Fruit fly (Drosophila melanogaster): ENCODE data around the gene Hmgcl.

The Hmgcl gene

DNA sequence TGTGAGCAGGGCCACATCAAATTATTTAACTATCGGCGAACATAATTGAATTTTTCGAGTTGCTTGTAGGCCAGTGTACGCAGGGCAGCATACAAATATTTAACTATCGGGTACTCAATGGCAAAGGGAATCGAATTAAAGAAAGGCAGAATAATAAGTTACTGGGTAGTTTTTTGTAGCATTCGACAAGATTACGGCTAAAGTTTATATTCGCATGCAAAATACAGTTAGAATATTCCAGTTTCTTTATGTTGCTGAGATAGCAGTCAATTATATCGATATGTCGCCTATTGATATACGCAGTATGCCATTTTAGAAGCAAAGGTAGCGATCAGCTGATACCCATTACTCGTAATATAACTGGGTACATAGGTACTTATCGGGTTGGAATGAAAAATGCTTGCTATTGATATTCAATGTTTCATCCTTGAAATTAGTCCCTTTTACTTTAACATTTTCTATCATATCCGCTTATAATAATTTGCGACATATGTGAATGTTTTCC is 7.9 kb downstream of the Hmgcl start (continued):
- TF ChIP-seq sv (GFP tag; optimal IDR thresholded peaks at IDR 0.05) (peak; percentile 13), GATAd (GFP tag; optimal IDR thresholded peaks at IDR 0.05) (no peak), ey (GFP tag; optimal IDR thresholded peaks at IDR 0.05) (peak; percentile 23), Myc (optimal IDR thresholded peaks at IDR 0.05) (no peak), Sp1 (GFP tag; optimal IDR thresholded peaks at IDR 0.05) (peak; percentile 32)

DNA sequence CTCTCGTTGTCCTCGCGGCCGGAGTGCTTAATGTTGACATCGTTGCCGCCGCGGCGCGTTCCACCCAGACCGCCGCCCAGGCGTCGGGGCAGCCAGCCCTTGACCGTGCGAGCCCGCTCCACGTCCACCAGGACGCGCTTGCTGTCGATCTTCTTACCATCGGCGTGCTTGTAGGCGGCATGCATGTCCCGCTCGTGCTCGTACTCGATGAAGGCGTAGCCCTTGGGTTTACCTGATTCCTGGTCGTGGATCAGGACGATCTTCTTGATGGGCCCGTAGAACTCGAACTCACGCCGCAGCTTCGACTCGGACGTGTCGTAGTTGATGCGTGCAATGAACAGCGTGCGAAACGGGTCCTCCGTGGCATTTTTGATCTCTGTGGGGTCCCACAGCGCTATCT is 10.6 kb downstream of the Hmgcl start:
- TF ChIP-seq Dfd (GFP tag; optimal IDR thresholded peaks at IDR 0.05) (no peak), pan (optimal IDR thresholded peaks at IDR 0.05) (no peak), Vsx2 (GFP tag; optimal IDR thresholded peaks at IDR 0.05; ENCODE audit: partially characterized antibody) (no peak), N (GFP tag; optimal IDR thresholded peaks at IDR 0.05) (no peak), Abd-B (GFP tag; optimal IDR thresholded peaks at IDR 0.05) (no peak), Hr78 (GFP tag; optimal IDR thresholded peaks at IDR 0.05) (no peak)

DNA sequence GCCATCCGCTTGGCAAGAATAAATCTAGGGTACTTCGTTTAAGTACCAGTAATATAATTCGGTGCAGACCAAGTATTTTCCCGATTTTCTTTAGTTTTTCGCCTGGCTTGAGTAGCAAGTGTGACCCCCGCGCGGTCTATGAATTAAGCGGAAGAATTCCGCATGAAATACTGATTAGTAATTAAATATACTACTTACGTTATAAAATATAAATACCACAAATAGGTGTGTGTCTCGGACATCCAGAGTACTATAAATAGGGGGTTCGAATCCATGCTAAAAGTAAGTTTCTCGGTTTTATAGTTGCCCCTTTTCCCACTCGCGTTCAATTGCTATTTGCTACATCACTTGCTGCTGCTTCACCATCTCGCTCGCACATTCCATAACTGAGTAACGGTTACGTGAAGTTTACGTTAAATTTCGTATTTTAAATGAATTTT is 11.4 kb downstream of the Hmgcl start, which contains the start of gene snRNP-U1-70K:
TSS of gene snRNP-U1-70K (minus strand) at position 141 of the 440 bp plus-strand sequence.
- TF ChIP-seq fru (GFP tag; optimal IDR thresholded peaks at IDR 0.05), result peak; percentile 66
- no peak for TF ChIP-seq h (GFP tag; optimal IDR thresholded peaks at IDR 0.05)
- no peak for TF ChIP-seq Rel (GFP tag; optimal IDR thresholded peaks at IDR 0.05)
- TF ChIP-seq Rel (tag; optimal IDR thresholded peaks at IDR 0.05), result peak; percentile 39
- TF ChIP-seq Myc (optimal IDR thresholded peaks at IDR 0.05), result peak; percentile 76
- TF ChIP-seq jim (GFP tag; optimal IDR thresholded peaks at IDR 0.05), result no peak
- no peak for TF ChIP-seq usp (GFP tag; optimal IDR thresholded peaks at IDR 0.05)
- peak; percentile 92 for TF ChIP-seq Dif (GFP tag; optimal IDR thresholded peaks at IDR 0.05; ENCODE audit: partially characterized antibody)
- peak in 1 of 2 experiments; percentile 70 for TF ChIP-seq dl (GFP tag; optimal IDR thresholded peaks at IDR 0.05; ENCODE audit: insufficient read depth in 1 of 2, partially characterized antibody in 2 of 2)

DNA sequence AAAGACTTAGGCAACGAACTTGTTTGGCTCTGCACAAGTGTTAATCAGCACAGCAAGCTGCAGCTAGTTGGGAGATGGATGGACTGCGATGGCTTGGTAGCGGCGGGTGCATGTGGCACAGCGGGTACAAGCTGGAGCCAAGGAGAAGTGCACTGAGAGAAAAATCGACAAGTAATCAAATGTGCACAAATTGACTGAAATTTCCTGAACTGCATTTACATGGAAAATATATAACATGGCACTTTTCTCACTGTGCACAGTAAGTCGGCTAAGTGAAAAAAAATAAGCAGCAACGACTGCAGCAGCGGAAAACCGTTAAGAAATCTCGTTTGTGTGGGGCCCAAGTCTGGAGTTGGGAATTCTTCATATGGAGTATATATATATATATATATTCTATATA is 30.9 kb downstream of the Hmgcl start:
- TF ChIP-seq woc (GFP tag; optimal IDR thresholded peaks at IDR 0.05), result no peak
- TF ChIP-seq Hr78 (GFP tag; optimal IDR thresholded peaks at IDR 0.05), result no peak
- no peak for TF ChIP-seq pan (optimal IDR thresholded peaks at IDR 0.05)
- peak; percentile 3 for TF ChIP-seq rgr (GFP tag; optimal IDR thresholded peaks at IDR 0.05)
- TF ChIP-seq Dif (GFP tag; optimal IDR thresholded peaks at IDR 0.05; ENCODE audit: partially characterized antibody), result no peak
- TF ChIP-seq Vsx2 (GFP tag; optimal IDR thresholded peaks at IDR 0.05; ENCODE audit: partially characterized antibody), result no peak
- no peak for TF ChIP-seq Myc (optimal IDR thresholded peaks at IDR 0.05)
- no peak for TF ChIP-seq sage (GFP tag; optimal IDR thresholded peaks at IDR 0.05)
- peak in 1 of 2 experiments; percentile 24 for TF ChIP-seq foxo (GFP tag; optimal IDR thresholded peaks at IDR 0.05)
- no peak for TF ChIP-seq CG9705 (GFP tag; optimal IDR thresholded peaks at IDR 0.05)
- TF ChIP-seq h (GFP tag; optimal IDR thresholded peaks at IDR 0.05), result peak; percentile 20
- peak; percentile 45 for TF ChIP-seq fru (GFP tag; optimal IDR thresholded peaks at IDR 0.05)
- TF ChIP-seq tai (GFP tag; optimal IDR thresholded peaks at IDR 0.05), result no peak

DNA sequence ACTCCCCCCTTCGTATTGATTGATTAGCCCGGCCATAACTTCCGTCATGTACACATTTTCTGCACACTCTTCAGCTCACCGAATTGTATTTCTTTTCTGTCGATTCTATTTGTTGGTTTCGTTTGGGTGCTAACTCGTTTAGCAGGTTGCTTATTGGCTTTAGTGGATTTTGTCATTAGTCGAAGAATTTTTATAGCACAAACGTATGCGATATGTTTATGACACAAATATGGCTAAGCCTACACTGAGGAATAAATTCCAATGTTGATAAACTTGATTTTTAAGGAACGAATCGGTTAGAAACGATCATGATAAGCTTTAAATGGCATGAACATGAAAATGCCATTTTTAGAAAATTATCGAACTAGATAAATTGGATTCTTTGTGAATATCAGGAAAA is 38.6 kb downstream of the Hmgcl start:
- TF ChIP-seq Hr78 (GFP tag; optimal IDR thresholded peaks at IDR 0.05), result no peak
- no peak for TF ChIP-seq dmrt93B (GFP tag; optimal IDR thresholded peaks at IDR 0.05)
- no peak for TF ChIP-seq br (GFP tag; optimal IDR thresholded peaks at IDR 0.05)
- no peak for TF ChIP-seq Vsx2 (GFP tag; optimal IDR thresholded peaks at IDR 0.05; ENCODE audit: partially characterized antibody)
- TF ChIP-seq ey (GFP tag; optimal IDR thresholded peaks at IDR 0.05), result no peak
- TF ChIP-seq HLH106 (tag; optimal IDR thresholded peaks at IDR 0.05), result no peak
- TF ChIP-seq Abd-B (GFP tag; optimal IDR thresholded peaks at IDR 0.05), result no peak
- TF ChIP-seq jim (GFP tag; optimal IDR thresholded peaks at IDR 0.05), result no peak
- TF ChIP-seq sv (GFP tag; optimal IDR thresholded peaks at IDR 0.05), result no peak
- no peak for TF ChIP-seq woc (GFP tag; optimal IDR thresholded peaks at IDR 0.05)
- no peak for TF ChIP-seq tai (GFP tag; optimal IDR thresholded peaks at IDR 0.05)

DNA sequence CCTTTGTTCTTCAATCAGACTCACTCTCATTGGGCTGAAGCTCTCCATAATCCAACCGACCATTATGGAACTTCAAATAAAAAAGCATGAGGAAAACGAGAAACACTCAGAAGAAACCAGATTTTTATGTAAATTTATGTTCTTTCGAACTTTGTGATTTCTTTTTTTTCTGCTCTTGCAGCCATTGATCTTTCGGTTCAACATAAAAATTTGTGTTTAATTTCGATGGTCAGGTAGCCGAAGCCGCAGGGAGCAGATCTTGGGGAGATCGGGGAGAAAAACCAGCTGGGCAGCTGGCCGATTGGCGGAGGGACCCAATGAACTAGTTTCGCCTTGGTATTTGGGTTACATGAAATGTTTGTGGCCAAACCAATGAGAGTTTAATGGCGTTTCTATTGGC is 44.1 kb downstream of the Hmgcl start:
- no peak for TF ChIP-seq dl (GFP tag; optimal IDR thresholded peaks at IDR 0.05; ENCODE audit: insufficient read depth in 1 of 2, partially characterized antibody in 2 of 2)
- TF ChIP-seq Dif (GFP tag; optimal IDR thresholded peaks at IDR 0.05; ENCODE audit: partially characterized antibody), result no peak
- TF ChIP-seq Hr83 (GFP tag; optimal IDR thresholded peaks at IDR 0.05; ENCODE audit: poor library complexity, severe bottlenecking), result no peak
- no peak for TF ChIP-seq OdsH (GFP tag; optimal IDR thresholded peaks at IDR 0.05)
- no peak for TF ChIP-seq sv (GFP tag; optimal IDR thresholded peaks at IDR 0.05)
- no peak for TF ChIP-seq Myc (optimal IDR thresholded peaks at IDR 0.05)
- TF ChIP-seq woc (GFP tag; optimal IDR thresholded peaks at IDR 0.05), result no peak
- no peak for TF ChIP-seq h (GFP tag; optimal IDR thresholded peaks at IDR 0.05)
- TF ChIP-seq Rel (GFP tag; optimal IDR thresholded peaks at IDR 0.05), result no peak
- no peak for TF ChIP-seq Rel (tag; optimal IDR thresholded peaks at IDR 0.05)
- no peak for TF ChIP-seq tai (GFP tag; optimal IDR thresholded peaks at IDR 0.05)
- TF ChIP-seq GATAd (GFP tag; optimal IDR thresholded peaks at IDR 0.05), result no peak
- TF ChIP-seq CrebA (GFP tag; optimal IDR thresholded peaks at IDR 0.05; ENCODE audit: borderline replicate concordance), result no peak
- no peak for TF ChIP-seq fru (GFP tag; optimal IDR thresholded peaks at IDR 0.05)
- no peak for TF ChIP-seq dsf (GFP tag; optimal IDR thresholded peaks at IDR 0.05; ENCODE audit: borderline replicate concordance)
- TF ChIP-seq Mio (GFP tag; optimal IDR thresholded peaks at IDR 0.05), result no peak

Measured in whole organism, wandering third instar larva.